Worm (Caenorhabditis elegans) whole organism, L4/young adult: ENCODE measurements around the gene R04B3.3.

Source experiments
- W03F9.2 ChIP-seq: fragments of 150-350 bp; optimal IDR thresholded peaks from 2 replicates; lab custom pipeline; 2014; ENCODE audit warnings: missing biosample characterization, missing genetic modification characterization
- dao-5 ChIP-seq: sonication (generic microtip); optimal IDR thresholded peaks from 2 replicates; lab custom pipeline; 2016; ENCODE audit warnings: missing genotype, missing genetic modification characterization, moderate library complexity, missing compliant biosample characterization
- him-1 ChIP-seq: sonication (generic microtip); optimal IDR thresholded peaks from 2 replicates; lab custom pipeline; 2016; ENCODE audit warnings: missing genotype, missing genetic modification reagents, missing genetic modification characterization, missing compliant biosample characterization

DNA sequence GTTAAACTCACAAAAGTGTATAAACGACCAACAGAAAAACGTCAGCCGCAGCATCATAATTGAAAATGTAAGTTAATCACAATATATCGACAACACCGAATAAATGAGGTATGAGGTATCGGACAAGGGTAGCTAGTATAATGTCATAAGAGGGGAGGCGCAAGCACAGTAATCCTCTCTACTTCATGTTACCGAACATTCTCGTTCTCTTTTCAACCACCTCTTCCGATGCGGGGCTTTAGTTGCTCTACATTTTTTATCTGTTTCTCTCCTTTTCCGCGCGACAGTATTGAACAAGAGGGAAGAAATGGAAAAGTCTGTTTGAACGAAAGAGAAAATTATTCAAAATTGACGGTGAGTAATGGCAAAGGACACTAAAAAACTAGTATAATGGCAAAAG lies at the start of gene R04B3.3:
- TF ChIP-seq him-1 (tag; lab: Kevin White, UChicago) (no peak), W03F9.2 (tag; lab: Kevin White, UChicago) (no peak), dao-5 (tag; lab: Kevin White, UChicago) (no peak)
